Worm (Caenorhabditis elegans) whole organism, dauer: ENCODE data around the gene C49C3.8.

ENCODE experiments used
- unc-62 ChIP-seq: sonication (generic microtip); optimal IDR thresholded peaks from 2 replicates; lab custom pipeline; 2017; ENCODE audit warnings: missing biosample characterization, missing genetic modification reagents, missing genetic modification characterization

The C49C3.8 gene

DNA sequence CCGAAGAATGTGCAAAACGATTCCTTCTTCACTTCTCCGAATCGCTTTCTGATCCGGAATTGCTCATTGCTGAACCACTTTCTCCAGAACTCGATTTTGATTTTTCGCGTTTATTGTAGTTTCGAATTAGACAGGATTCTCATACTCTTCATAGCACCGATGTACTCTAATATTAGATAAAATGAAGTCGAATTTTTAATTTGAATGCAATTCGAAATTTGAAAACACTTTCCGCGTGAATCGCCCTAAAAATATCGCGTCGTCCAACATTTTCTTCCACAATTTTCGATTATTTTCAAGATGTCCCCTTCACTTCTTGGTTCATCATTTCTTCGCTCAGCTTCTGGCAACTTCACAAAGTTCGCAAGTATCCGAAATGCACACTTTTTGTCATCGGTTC, 47.0 kb downstream of the C49C3.8 start, which contains the start of gene C30H6.8:
C30H6.8 (plus strand) TSS at position 301 of the 400 bp plus-strand sequence.
- TF ChIP-seq unc-62 = no peak

DNA sequence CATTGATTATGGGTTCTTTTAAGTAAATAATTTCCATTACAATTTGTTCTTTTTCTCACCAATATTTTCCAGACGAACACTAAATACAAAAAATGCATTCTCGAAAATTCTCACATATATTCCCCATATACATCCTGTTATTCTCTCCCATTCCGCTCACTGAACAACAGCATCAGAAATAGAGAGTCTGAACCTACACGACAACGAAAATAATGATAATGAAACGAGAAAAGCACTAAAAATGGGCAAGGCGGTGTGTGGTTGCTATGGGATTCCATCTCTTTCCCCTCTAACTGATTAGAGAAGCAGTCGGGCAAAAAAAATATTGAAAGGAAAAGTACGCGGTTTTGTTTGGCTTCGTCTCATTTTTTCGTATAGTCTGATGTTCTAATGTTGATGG, 48.0 kb downstream of the C49C3.8 start, which contains the start of gene C30H6.12:
C30H6.12 (plus strand) TSS at position 301 of the 400 bp plus-strand sequence.
- TF ChIP-seq unc-62 = no peak
